Worm (Caenorhabditis elegans) whole organism, L2 larva: ENCODE data around the gene C04E6.12.

Experiments
- F13H6.1 ChIP-seq: sonication (generic microtip); optimal IDR thresholded peaks from 2 replicates; lab custom pipeline; 2016; ENCODE audit warnings: missing genetic modification characterization, missing compliant biosample characterization
- R02D3.7 ChIP-seq: fragments of 150-350 bp; optimal IDR thresholded peaks from 2 replicates; lab custom pipeline; 2014; ENCODE audit warnings: missing biosample characterization, missing genetic modification characterization
- aly-2 ChIP-seq: fragments of 150-350 bp; optimal IDR thresholded peaks from 2 replicates; lab custom pipeline; 2014; ENCODE audit warnings: missing biosample characterization, missing genetic modification characterization
- ama-1 ChIP-seq: fragments of 150-350 bp; optimal IDR thresholded peaks from 2 replicates; lab custom pipeline; 2018; ENCODE audit warnings: inconsistent platforms
- blmp-1 ChIP-seq: sonication (generic microtip); optimal IDR thresholded peaks from 2 replicates; lab custom pipeline; 2017; ENCODE audit warnings: missing genetic modification characterization, mild to moderate bottlenecking, missing compliant biosample characterization, antibody characterized with exemption, moderate library complexity; ENCODE audit not compliant: insufficient read depth
- ceh-16 ChIP-seq: fragments of 150-350 bp; optimal IDR thresholded peaks from 2 replicates; lab custom pipeline; 2014; ENCODE audit warnings: missing biosample characterization, missing genetic modification characterization
- crh-2 ChIP-seq: sonication (generic microtip); optimal IDR thresholded peaks from 2 replicates; lab custom pipeline; 2017; ENCODE audit warnings: missing biosample characterization, missing genetic modification characterization
- elt-1 ChIP-seq: fragments of 150-350 bp; optimal IDR thresholded peaks from 2 replicates; lab custom pipeline; 2014; ENCODE audit warnings: missing biosample characterization, missing genetic modification characterization
- elt-3 ChIP-seq: sonication (generic microtip); optimal IDR thresholded peaks from 2 replicates; lab custom pipeline; 2017; ENCODE audit warnings: missing biosample characterization, missing genetic modification characterization
- fos-1 ChIP-seq: fragments of 150-350 bp; optimal IDR thresholded peaks from 2 replicates; lab custom pipeline; 2014; ENCODE audit warnings: missing biosample characterization, missing genetic modification characterization
- gmeb-1 ChIP-seq: fragments of 150-350 bp; optimal IDR thresholded peaks from 2 replicates; lab custom pipeline; 2014; ENCODE audit warnings: missing biosample characterization, missing genetic modification characterization
- lin-11 ChIP-seq: fragments of 150-350 bp; sonication (generic microtip); optimal IDR thresholded peaks from 2 replicates; lab custom pipeline; 2014; ENCODE audit warnings: missing biosample characterization, missing genetic modification characterization, inconsistent platforms, mixed read lengths
- lin-13 ChIP-seq: fragments of 150-350 bp; optimal IDR thresholded peaks from 2 replicates; lab custom pipeline; 2014; ENCODE audit warnings: missing biosample characterization, missing genetic modification reagents, missing genetic modification characterization
- lin-39 ChIP-seq: fragments of 150-350 bp; optimal IDR thresholded peaks from 2 replicates; lab custom pipeline; 2014; ENCODE audit warnings: missing biosample characterization, missing genetic modification reagents, missing genetic modification characterization
- mbf-1 ChIP-seq: sonication (generic microtip); optimal IDR thresholded peaks from 2 replicates; lab custom pipeline; 2017; ENCODE audit warnings: missing biosample characterization, missing genetic modification characterization
- nhr-10 ChIP-seq: sonication (generic microtip); optimal IDR thresholded peaks from 2 replicates; lab custom pipeline; 2017; ENCODE audit warnings: missing biosample characterization, missing genetic modification characterization
- nhr-11 ChIP-seq: fragments of 150-350 bp; optimal IDR thresholded peaks from 2 replicates; lab custom pipeline; 2014; ENCODE audit warnings: missing biosample characterization, missing genetic modification characterization
- nhr-12 ChIP-seq: fragments of 150-350 bp; optimal IDR thresholded peaks from 2 replicates; lab custom pipeline; 2014; ENCODE audit warnings: missing biosample characterization, missing genetic modification characterization
- nhr-21 ChIP-seq: fragments of 150-350 bp; optimal IDR thresholded peaks from 2 replicates; lab custom pipeline; 2014; ENCODE audit warnings: missing biosample characterization, missing genetic modification characterization
- nhr-237 ChIP-seq: fragments of 150-350 bp; optimal IDR thresholded peaks from 2 replicates; lab custom pipeline; 2014; ENCODE audit warnings: missing biosample characterization, missing genetic modification characterization
- nhr-25 ChIP-seq: fragments of 150-350 bp; sonication (generic microtip); optimal IDR thresholded peaks from 3 replicates; lab custom pipeline; 2014; ENCODE audit warnings: missing biosample characterization, missing genetic modification characterization
- nhr-6 ChIP-seq: fragments of 150-350 bp; optimal IDR thresholded peaks from 2 replicates; lab custom pipeline; 2014; ENCODE audit warnings: missing biosample characterization, missing genetic modification characterization
- nhr-77 ChIP-seq: fragments of 150-350 bp; optimal IDR thresholded peaks from 2 replicates; lab custom pipeline; 2014; ENCODE audit warnings: missing biosample characterization, missing genetic modification characterization
- peb-1 ChIP-seq: fragments of 150-350 bp; optimal IDR thresholded peaks from 2 replicates; lab custom pipeline; 2014; ENCODE audit warnings: missing biosample characterization, missing genetic modification characterization
- sem-4 ChIP-seq: fragments of 150-350 bp; optimal IDR thresholded peaks from 2 replicates; lab custom pipeline; 2014; ENCODE audit warnings: missing biosample characterization, missing genetic modification reagents, missing genetic modification characterization
- sma-3 ChIP-seq: sonication (generic microtip); optimal IDR thresholded peaks from 2 replicates; lab custom pipeline; 2016; ENCODE audit warnings: missing genetic modification reagents, missing genetic modification characterization, missing compliant biosample characterization
- sma-9 ChIP-seq, 2 experiments: fragments of 150-350 bp in 1 of 2; sonication (generic microtip) in 1 of 2; optimal IDR thresholded peaks; 2 replicates each; lab custom pipeline; 2014 to 2016; ENCODE audit warnings: missing genetic modification characterization in 2 of 2, mild to moderate bottlenecking in 1 of 2, missing biosample characterization in 1 of 2, missing compliant biosample characterization in 1 of 2, missing genetic modification reagents in 1 of 2, moderate library complexity in 1 of 2
- snpc-4 ChIP-seq: fragments of 150-350 bp; optimal IDR thresholded peaks from 2 replicates; lab custom pipeline; 2014; ENCODE audit warnings: missing biosample characterization, missing genetic modification characterization
- unc-39 ChIP-seq: fragments of 150-350 bp; optimal IDR thresholded peaks from 2 replicates; lab custom pipeline; 2014; ENCODE audit warnings: missing biosample characterization, missing genetic modification characterization
- unc-55 ChIP-seq: fragments of 150-350 bp; sonication (generic microtip); optimal IDR thresholded peaks from 3 replicates; lab custom pipeline; 2014; ENCODE audit warnings: missing biosample characterization, missing genetic modification reagents, missing genetic modification characterization
- zag-1 ChIP-seq: fragments of 150-350 bp; optimal IDR thresholded peaks from 2 replicates; lab custom pipeline; 2014; ENCODE audit warnings: missing biosample characterization, missing genetic modification characterization
- ztf-11 ChIP-seq: sonication (generic microtip); optimal IDR thresholded peaks from 2 replicates; lab custom pipeline; 2017; ENCODE audit warnings: missing biosample characterization, missing genetic modification characterization
- ztf-4 ChIP-seq: fragments of 150-350 bp; optimal IDR thresholded peaks from 2 replicates; lab custom pipeline; 2014; ENCODE audit warnings: missing biosample characterization, missing genetic modification characterization

C04E6.12 gene

DNA sequence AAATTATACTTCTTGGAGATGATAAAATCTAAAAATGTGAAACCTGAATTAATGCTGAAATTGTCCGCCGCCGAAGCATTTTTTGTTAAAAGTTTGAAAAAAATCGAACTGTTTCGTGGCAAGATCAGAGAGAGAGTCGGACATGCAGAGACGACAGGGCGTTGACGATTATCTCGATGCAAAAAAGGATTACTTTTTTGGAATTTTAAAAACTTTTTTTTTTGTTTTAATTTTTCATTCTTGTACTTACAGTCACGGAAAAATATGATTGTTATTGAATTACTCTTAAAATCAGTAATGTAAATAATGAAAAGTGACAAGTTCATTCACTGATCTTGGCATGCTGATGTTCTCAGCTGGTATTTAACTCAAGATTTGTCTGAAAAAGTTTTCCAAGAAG lies 16.9 kb upstream of the C04E6.12 start, which contains the start of the genes M03F8.5 and M03F8.7:
TSS of gene M03F8.5 (minus strand) at position 101 of the 400 bp plus-strand sequence.
TSS of gene M03F8.7 (plus strand) at position 249 of the 400 bp plus-strand sequence.
- TF ChIP-seq mbf-1 (tag; lab: Kevin White, UChicago) (no peak), aly-2 (tag; lab: Kevin White, UChicago) (no peak), lin-13 (no peak), zag-1 (tag; lab: Kevin White, UChicago) (no peak)

DNA sequence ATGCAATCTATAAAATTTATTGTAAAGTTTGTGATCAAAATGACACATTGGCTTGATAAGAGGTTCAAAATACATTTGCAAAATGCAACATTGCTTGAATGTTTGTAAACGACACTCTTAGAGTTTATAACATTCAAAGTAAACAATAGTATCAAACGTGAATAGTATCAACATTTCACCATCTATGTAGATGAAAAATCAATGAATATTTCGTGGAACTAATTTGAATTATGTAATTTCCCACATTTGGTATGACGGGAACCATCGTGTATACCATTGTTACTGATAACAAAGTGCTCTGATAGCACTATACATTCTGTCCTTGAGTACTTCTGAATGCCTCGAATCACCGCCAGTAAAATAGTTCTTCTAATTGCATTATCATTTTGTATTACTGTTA lies 10.8 kb upstream of the C04E6.12 start, which contains the start of gene galt-1:
TSS of gene galt-1 (plus strand) at position 318 of the 400 bp plus-strand sequence.
- TF ChIP-seq blmp-1 (tag; lab: Kevin White, UChicago) (no peak), fos-1 (tag; lab: Kevin White, UChicago) (peak; percentile 50), elt-3 (no peak), unc-39 (tag; lab: Kevin White, UChicago) (no peak), nhr-237 (no peak), snpc-4 (no peak), unc-55 (GFP tag; lab: Kevin White, UChicago) (no peak), crh-2 (tag; lab: Kevin White, UChicago) (peak; percentile 17), lin-39 (tag; lab: Kevin White, UChicago) (no peak), nhr-10 (tag; lab: Kevin White, UChicago) (no peak), nhr-6 (tag; lab: Kevin White, UChicago) (no peak), lin-13 (no peak), gmeb-1 (tag; lab: Kevin White, UChicago) (peak; percentile 0)

DNA sequence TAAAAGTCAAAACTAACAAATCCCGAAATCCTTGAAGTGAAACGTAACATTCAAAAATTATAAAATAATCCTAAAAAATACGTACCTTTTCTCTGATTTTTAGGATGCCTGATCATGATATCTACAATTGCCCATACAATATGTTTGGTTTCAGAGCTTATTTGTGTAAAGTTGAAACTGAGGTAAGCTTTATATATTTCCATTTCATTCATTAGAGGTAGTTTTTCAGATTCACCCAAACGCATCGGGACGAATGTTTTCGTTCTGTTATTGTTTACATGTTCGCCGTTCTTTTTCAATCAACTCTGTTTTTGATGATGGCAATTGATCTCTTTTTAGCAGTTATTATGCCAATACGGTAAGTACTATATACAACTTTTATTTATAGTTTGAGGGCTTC lies 8.2 kb upstream of the C04E6.12 start:
- no peak for TF ChIP-seq ztf-4 (tag; lab: Kevin White, UChicago)

DNA sequence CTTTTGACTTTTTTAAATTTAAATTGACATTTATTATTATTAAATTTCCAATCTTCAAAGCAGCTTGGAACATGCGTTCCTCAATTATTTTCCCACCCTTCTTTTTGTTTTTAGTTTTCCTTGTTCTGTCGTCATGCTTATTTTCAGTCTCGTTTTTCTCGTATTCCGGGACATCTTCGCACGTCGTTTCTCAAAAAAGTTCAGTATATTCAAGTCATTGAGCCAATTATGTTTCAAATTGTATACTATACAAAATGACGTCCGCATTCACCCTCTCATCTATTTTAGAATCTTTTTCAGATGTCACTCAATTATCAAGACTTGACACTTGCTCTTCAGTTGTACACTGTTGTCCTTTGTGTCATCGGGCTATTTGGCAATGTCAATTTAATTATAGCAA lies 7.6 kb upstream of the C04E6.12 start, which contains the start of gene srsx-17:
TSS of gene srsx-17 (plus strand) at position 301 of the 400 bp plus-strand sequence.
- TF ChIP-seq nhr-10 (tag; lab: Kevin White, UChicago) (no peak), lin-13 (no peak), peb-1 (tag; lab: Kevin White, UChicago) (no peak), nhr-77 (tag; lab: Kevin White, UChicago) (no peak), unc-39 (tag; lab: Kevin White, UChicago) (no peak), F13H6.1 (tag; lab: Kevin White, UChicago) (no peak), ztf-11 (tag; lab: Kevin White, UChicago) (no peak), sem-4 (tag; lab: Kevin White, UChicago) (no peak), fos-1 (tag; lab: Kevin White, UChicago) (no peak), R02D3.7 (tag; lab: Kevin White, UChicago) (no peak), blmp-1 (tag; lab: Kevin White, UChicago) (no peak), elt-1 (tag; lab: Kevin White, UChicago) (no peak), lin-11 (tag; lab: Kevin White, UChicago) (no peak), sma-3 (GFP tag; lab: Kevin White, UChicago) (no peak), nhr-12 (tag; lab: Kevin White, UChicago) (no peak), nhr-6 (tag; lab: Kevin White, UChicago) (no peak), aly-2 (tag; lab: Kevin White, UChicago) (no peak), nhr-11 (no peak)

DNA sequence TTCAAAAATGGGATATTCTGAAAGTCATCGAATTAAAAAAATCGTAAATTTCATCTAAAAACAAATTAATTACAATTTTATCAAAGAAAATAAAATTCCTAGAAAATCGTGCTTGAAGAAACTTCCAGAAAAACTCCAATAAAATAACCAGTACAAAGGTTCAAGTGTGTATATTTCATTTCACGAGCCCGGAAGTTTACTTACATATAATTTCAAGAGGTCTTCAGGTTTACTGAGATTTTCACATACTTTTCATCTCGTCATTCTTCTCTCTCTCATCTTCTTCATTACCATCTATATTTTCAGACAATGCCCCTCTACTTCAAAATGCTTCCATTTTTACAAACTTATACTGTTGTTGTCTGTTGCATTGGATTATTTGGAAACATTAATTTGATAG lies 2.4 kb upstream of the C04E6.12 start, which contains the start of gene srsx-18:
TSS of gene srsx-18 (plus strand) at position 301 of the 400 bp plus-strand sequence.
- no peak for TF ChIP-seq nhr-21 (tag; lab: Kevin White, UChicago)
- TF ChIP-seq elt-1 (tag; lab: Kevin White, UChicago) = no peak
- no peak for TF ChIP-seq nhr-12 (tag; lab: Kevin White, UChicago)
- TF ChIP-seq ceh-16 (tag; lab: Kevin White, UChicago) = no peak
- no peak for TF ChIP-seq nhr-77 (tag; lab: Kevin White, UChicago)
- TF ChIP-seq ztf-11 (tag; lab: Kevin White, UChicago) = no peak
- no peak for TF ChIP-seq aly-2 (tag; lab: Kevin White, UChicago)
- no peak for TF ChIP-seq R02D3.7 (tag; lab: Kevin White, UChicago)
- no peak for TF ChIP-seq nhr-237
- no peak for TF ChIP-seq nhr-11
- TF ChIP-seq sma-9 (GFP tag; optimal IDR thresholded peaks at IDR 0.05; lab: Kevin White, UChicago) = no peak
- TF ChIP-seq sma-9 (tag; optimal IDR thresholded peaks at IDR 0.05; lab: Kevin White, UChicago) = no peak
- no peak for TF ChIP-seq unc-55 (GFP tag; lab: Kevin White, UChicago)
- TF ChIP-seq lin-11 (tag; lab: Kevin White, UChicago) = no peak
- no peak for TF ChIP-seq fos-1 (tag; lab: Kevin White, UChicago)
- no peak for TF ChIP-seq nhr-25 (tag; lab: Kevin White, UChicago)
- no peak for TF ChIP-seq ama-1 (lab: Kevin White, UChicago)
- TF ChIP-seq, all 48 proteins: peak for 0
